Worm (Caenorhabditis elegans): ENCODE results near the gene srw-23.

DNA sequence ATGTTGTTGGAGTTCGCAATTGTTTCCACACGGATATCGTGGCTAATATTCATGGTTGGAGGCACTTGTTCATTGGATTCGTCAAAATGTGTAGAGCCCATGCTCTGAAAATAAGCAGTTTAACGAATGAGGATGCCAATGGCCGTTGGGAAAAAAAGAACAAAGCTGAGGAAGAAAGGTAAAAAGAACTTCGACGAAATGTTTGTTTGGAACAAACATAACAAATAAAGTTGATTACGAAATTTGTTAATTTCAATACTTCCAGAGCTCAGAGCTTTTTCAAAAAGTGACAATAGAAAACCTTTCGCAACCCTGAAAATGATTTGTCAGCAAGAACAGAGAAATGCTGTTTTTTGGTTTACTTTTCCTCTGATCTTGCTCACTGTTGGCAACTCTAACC, 6.3 kb downstream of the srw-23 start, which contains the start of gene F09C6.3:
- no peak for TF ChIP-seq lin-13 (tag; optimal IDR thresholded peaks at IDR 0.05)
- TF ChIP-seq ces-1 (GFP tag; optimal IDR thresholded peaks at IDR 0.05): no peak
- no peak for TF ChIP-seq unc-62 (GFP tag; optimal IDR thresholded peaks at IDR 0.05)
- no peak for TF ChIP-seq nhr-28 (tag; optimal IDR thresholded peaks at IDR 0.05)
- no peak for TF ChIP-seq mab-5 (tag; optimal IDR thresholded peaks at IDR 0.05)
- TF ChIP-seq ztf-11 (tag; optimal IDR thresholded peaks at IDR 0.05): no peak
- no peak for TF ChIP-seq mep-1 (tag; optimal IDR thresholded peaks at IDR 0.05)
- no peak for TF ChIP-seq blmp-1 (tag; optimal IDR thresholded peaks at IDR 0.05)
- TF ChIP-seq M03D4.4 (tag; optimal IDR thresholded peaks at IDR 0.05): no peak
- no peak for TF ChIP-seq tbx-8 (GFP tag; optimal IDR thresholded peaks at IDR 0.05)
- no peak for TF ChIP-seq lsy-2 (tag; optimal IDR thresholded peaks at IDR 0.05)
- no peak for TF ChIP-seq flh-1 (GFP tag; optimal IDR thresholded peaks at IDR 0.05)
